Worm (Caenorhabditis elegans): ENCODE data around the gene R102.6.

Gene R102.6

ce11 chrIV:10698486-10698885, 7.5 kb downstream of the R102.6 start:
- TF ChIP-seq unc-55 (GFP tag; optimal IDR thresholded peaks at IDR 0.05): no peak
- no peak for TF ChIP-seq ama-1 (optimal IDR thresholded peaks at IDR 0.05)
- TF ChIP-seq lin-13 (GFP tag; optimal IDR thresholded peaks at IDR 0.05): no peak
- TF ChIP-seq ceh-82 (tag; optimal IDR thresholded peaks at IDR 0.05): no peak
- no peak for TF ChIP-seq elt-1 (tag; optimal IDR thresholded peaks at IDR 0.05)
- TF ChIP-seq fos-1 (tag; optimal IDR thresholded peaks at IDR 0.05): no peak
- TF ChIP-seq snpc-4 (tag; optimal IDR thresholded peaks at IDR 0.05): no peak
- no peak for TF ChIP-seq alr-1 (tag; optimal IDR thresholded peaks at IDR 0.05)

ce11 chrIV:10697022-10697979, 8.7 kb downstream of the R102.6 start, which contains the start of gene allo-1:
TSS of gene allo-1 (minus strand) at chrIV:10697072.
- TF ChIP-seq aly-2 (tag; optimal IDR thresholded peaks at IDR 0.05) (no peak), skn-1 (tag; optimal IDR thresholded peaks at IDR 0.05) (peak; percentile 3), nhr-77 (tag; optimal IDR thresholded peaks at IDR 0.05) (no peak), ceh-16 (tag; optimal IDR thresholded peaks at IDR 0.05) (no peak), nhr-12 (tag; optimal IDR thresholded peaks at IDR 0.05) (no peak), sma-3 (GFP tag; optimal IDR thresholded peaks at IDR 0.05) (peak; percentile 69), unc-39 (tag; optimal IDR thresholded peaks at IDR 0.05) (no peak), elt-1 (tag; optimal IDR thresholded peaks at IDR 0.05) (no peak), lin-39 (tag; optimal IDR thresholded peaks at IDR 0.05) (no peak), F13H6.1 (tag; optimal IDR thresholded peaks at IDR 0.05) (peak; percentile 79), gmeb-1 (tag; optimal IDR thresholded peaks at IDR 0.05) (peak; percentile 91), ztf-11 (tag; optimal IDR thresholded peaks at IDR 0.05) (no peak), zag-1 (tag; optimal IDR thresholded peaks at IDR 0.05) (peak; percentile 14), snpc-4 (tag; optimal IDR thresholded peaks at IDR 0.05) (no peak), egl-27 (tag; optimal IDR thresholded peaks at IDR 0.05) (no peak), R02D3.7 (tag; optimal IDR thresholded peaks at IDR 0.05) (no peak), ztf-4 (tag; optimal IDR thresholded peaks at IDR 0.05) (peak; percentile 32), sem-4 (tag; optimal IDR thresholded peaks at IDR 0.05) (peak; percentile 33), crh-2 (tag; optimal IDR thresholded peaks at IDR 0.05) (peak; percentile 68), ceh-82 (tag; optimal IDR thresholded peaks at IDR 0.05) (no peak), mab-5 (tag; optimal IDR thresholded peaks at IDR 0.05) (peak; percentile 0), nhr-23 (tag; optimal IDR thresholded peaks at IDR 0.05) (no peak), unc-55 (GFP tag; optimal IDR thresholded peaks at IDR 0.05) (peak; percentile 55), unc-62 (GFP tag; optimal IDR thresholded peaks at IDR 0.05) (no peak), peb-1 (tag; optimal IDR thresholded peaks at IDR 0.05) (no peak), ama-1 (optimal IDR thresholded peaks at IDR 0.05) (no peak), dmd-4 (tag; optimal IDR thresholded peaks at IDR 0.05) (no peak), mdl-1 (tag; optimal IDR thresholded peaks at IDR 0.05) (no peak), nhr-237 (tag; optimal IDR thresholded peaks at IDR 0.05) (no peak), nhr-25 (tag; optimal IDR thresholded peaks at IDR 0.05) (peak; percentile 79), nhr-10 (tag; optimal IDR thresholded peaks at IDR 0.05) (no peak), ZK546.5 (tag; optimal IDR thresholded peaks at IDR 0.05) (no peak), nhr-6 (tag; optimal IDR thresholded peaks at IDR 0.05) (peak; percentile 46), lin-11 (tag; optimal IDR thresholded peaks at IDR 0.05) (no peak), lin-13 (GFP tag; optimal IDR thresholded peaks at IDR 0.05) (no peak), nhr-129 (tag; optimal IDR thresholded peaks at IDR 0.05) (peak; percentile 96), elt-3 (tag; optimal IDR thresholded peaks at IDR 0.05) (no peak), nhr-21 (tag; optimal IDR thresholded peaks at IDR 0.05) (peak; percentile 15), Y55F3AM.14 (GFP tag; optimal IDR thresholded peaks at IDR 0.05) (no peak), lsy-2 (tag; optimal IDR thresholded peaks at IDR 0.05) (peak in 1 of 2 experiments; percentile 75), ztf-1 (GFP tag; conservative IDR thresholded peaks at IDR 0.05) (no peak), mbf-1 (tag; optimal IDR thresholded peaks at IDR 0.05) (no peak), alr-1 (tag; optimal IDR thresholded peaks at IDR 0.05) (no peak), fos-1 (tag; optimal IDR thresholded peaks at IDR 0.05) (peak; percentile 95), nhr-11 (tag; optimal IDR thresholded peaks at IDR 0.05) (no peak), C34F6.9 (tag; optimal IDR thresholded peaks at IDR 0.05) (peak; percentile 86), sma-9 (GFP tag; optimal IDR thresholded peaks at IDR 0.05) (peak; percentile 92), sma-9 (tag; optimal IDR thresholded peaks at IDR 0.05) (no peak), blmp-1 (tag; optimal IDR thresholded peaks at IDR 0.05; ENCODE audit: insufficient read depth) (peak; percentile 43)

Measured in whole organism, L2 larva.